Worm (Caenorhabditis elegans) whole organism, mixed stage, embryonic: ENCODE measurements around the gene par-2.

Experiments used
- lin-13 ChIP-seq: fragments of 150-350 bp; optimal IDR thresholded peaks from 2 replicates; lab custom pipeline; 2014; ENCODE audit warnings: missing biosample characterization, missing genetic modification characterization
- lsy-2 ChIP-seq: fragments of 150-350 bp; optimal IDR thresholded peaks from 2 replicates; lab custom pipeline; 2014; ENCODE audit warnings: missing biosample characterization, missing genetic modification characterization
- mab-5 ChIP-seq: fragments of 150-350 bp; optimal IDR thresholded peaks from 2 replicates; lab custom pipeline; 2014; ENCODE audit warnings: missing biosample characterization, missing genetic modification characterization
- mep-1 ChIP-seq: fragments of 150-350 bp; optimal IDR thresholded peaks from 2 replicates; lab custom pipeline; 2017; ENCODE audit warnings: missing biosample characterization, missing genetic modification reagents, missing genetic modification characterization, inconsistent platforms
- nhr-237 ChIP-seq: fragments of 150-350 bp; optimal IDR thresholded peaks from 2 replicates; lab custom pipeline; 2014; ENCODE audit warnings: missing biosample characterization, missing genetic modification characterization
- nhr-28 ChIP-seq: fragments of 150-350 bp; optimal IDR thresholded peaks from 2 replicates; lab custom pipeline; 2014; ENCODE audit warnings: missing biosample characterization, missing genetic modification characterization
- nhr-76 ChIP-seq: sonication (generic microtip); optimal IDR thresholded peaks from 2 replicates; lab custom pipeline; 2017; ENCODE audit warnings: missing biosample characterization, missing genetic modification characterization
- snpc-4 ChIP-seq: fragments of 150-350 bp; optimal IDR thresholded peaks from 2 replicates; lab custom pipeline; 2014; ENCODE audit warnings: missing biosample characterization, missing genetic modification characterization
- tbx-8 ChIP-seq: fragments of 200-800 bp; sonication (Bioruptor generic); optimal IDR thresholded peaks from 2 replicates; lab custom pipeline; 2018; ENCODE audit warnings: mild to moderate bottlenecking, missing genetic modification characterization, moderate library complexity, missing compliant biosample characterization
- unc-39 ChIP-seq: fragments of 150-350 bp; optimal IDR thresholded peaks from 2 replicates; lab custom pipeline; 2014; ENCODE audit warnings: missing biosample characterization, missing genetic modification characterization
- unc-62 ChIP-seq: fragments of 150-350 bp; optimal IDR thresholded peaks from 2 replicates; lab custom pipeline; 2014; ENCODE audit warnings: missing biosample characterization, missing genetic modification reagents, missing genetic modification characterization
- ztf-11 ChIP-seq: fragments of 150-350 bp; optimal IDR thresholded peaks from 2 replicates; lab custom pipeline; 2014; ENCODE audit warnings: missing biosample characterization, missing genetic modification characterization

ce11 chrIII:1053067-1053466 lies 28.1 kb upstream of the par-2 start, which contains the start of gene fbxo-11.2:
- no peak for TF ChIP-seq nhr-28
- TF ChIP-seq snpc-4 (tag; lab: Kevin White, UChicago): no peak
- no peak for TF ChIP-seq mep-1 (tag; lab: Kevin White, UChicago)
- TF ChIP-seq unc-39 (tag; lab: Kevin White, UChicago): no peak
- no peak for TF ChIP-seq lsy-2
- no peak for TF ChIP-seq unc-62 (GFP tag; lab: Kevin White, UChicago)
- TF ChIP-seq nhr-76 (tag; lab: Kevin White, UChicago): no peak
- TF ChIP-seq ztf-11 (tag; lab: Kevin White, UChicago): no peak
- peak; percentile 16 for TF ChIP-seq tbx-8
- no peak for TF ChIP-seq nhr-237 (tag; lab: Kevin White, UChicago)
- TF ChIP-seq mab-5 (tag; lab: Kevin White, UChicago): no peak
- TF ChIP-seq lin-13 (tag; lab: Kevin White, UChicago): no peak
